Worm (Caenorhabditis elegans): ENCODE measurements around the gene R02F11.3.
"Not testable (repeated sequence)": the region's sequence is repeated elsewhere in the genome, so short reads cannot be mapped to it uniquely, and the experiment has no call there.

Gene R02F11.3

ce11 chrV:4769633-4770032, 36.1 kb downstream of the R02F11.3 start, which contains the start of gene C18G1.9:
Gene C18G1.9 (minus strand): TSS chrV:4769733.
- no peak for TF ChIP-seq pat-9 (tag; optimal IDR thresholded peaks at IDR 0.05)
- no peak for TF ChIP-seq pqm-1 (tag; optimal IDR thresholded peaks at IDR 0.05)
- TF ChIP-seq syd-9 (tag; optimal IDR thresholded peaks at IDR 0.05), result no peak
- TF ChIP-seq ceh-9 (tag; optimal IDR thresholded peaks at IDR 0.05), result no peak
- TF ChIP-seq madf-2 (tag; optimal IDR thresholded peaks at IDR 0.05), result no peak
- TF ChIP-seq ets-4 (tag; optimal IDR thresholded peaks at IDR 0.05), result no peak
- no peak for TF ChIP-seq hlh-13 (GFP tag; optimal IDR thresholded peaks at IDR 0.05)
- no peak for TF ChIP-seq ref-2 (tag; optimal IDR thresholded peaks at IDR 0.05)
- TF ChIP-seq hlh-8 (tag; optimal IDR thresholded peaks at IDR 0.05), result no peak
- TF ChIP-seq rnt-1 (tag; optimal IDR thresholded peaks at IDR 0.05), result no peak
- no peak for TF ChIP-seq unc-86 (tag; optimal IDR thresholded peaks at IDR 0.05)
- TF ChIP-seq ztf-16 (tag; optimal IDR thresholded peaks at IDR 0.05), result no peak
- TF ChIP-seq unc-42 (tag; optimal IDR thresholded peaks at IDR 0.05), result no peak
- TF ChIP-seq sox-2 (GFP tag; IDR thresholded peaks at IDR 0.05), result no peak
- no peak for TF ChIP-seq nhr-232 (tag; optimal IDR thresholded peaks at IDR 0.05)
- TF ChIP-seq fkh-6 (tag; optimal IDR thresholded peaks at IDR 0.05), result no peak
- TF ChIP-seq hlh-15 (tag; optimal IDR thresholded peaks at IDR 0.05), result no peak
- TF ChIP-seq unc-55 (GFP tag; optimal IDR thresholded peaks at IDR 0.05), result no peak

ce11 chrV:4766501-4766900, 39.2 kb downstream of the R02F11.3 start, which contains the start of gene C18G1.8:
Gene C18G1.8 (minus strand): TSS chrV:4766601.
- TF ChIP-seq fkh-10 (GFP tag; optimal IDR thresholded peaks at IDR 0.05) (no peak), ceh-18 (tag; optimal IDR thresholded peaks at IDR 0.05) (no peak), fax-1 (tag; optimal IDR thresholded peaks at IDR 0.05) (no peak), ets-4 (tag; optimal IDR thresholded peaks at IDR 0.05) (no peak), unc-42 (tag; optimal IDR thresholded peaks at IDR 0.05) (no peak), ceh-31 (tag; optimal IDR thresholded peaks at IDR 0.05) (no peak), hlh-15 (tag; optimal IDR thresholded peaks at IDR 0.05) (no peak)

- TF ChIP-seq ceh-24, ceh-34, pros-1 (tag; optimal IDR thresholded peaks at IDR 0.05): not testable (repeated sequence)
Measured at ce11 chrV:4760674-4761073, 45.1 kb downstream of the R02F11.3 start, which contains the start of gene bgnt-1.4. Gene bgnt-1.4 (plus strand): TSS chrV:4760974.

ce11 chrV:4758540-4758939, 47.2 kb downstream of the R02F11.3 start:
- no peak for TF ChIP-seq ama-1 (optimal IDR thresholded peaks at IDR 0.05)
- TF ChIP-seq pha-2 (tag; optimal IDR thresholded peaks at IDR 0.05), result no peak
- TF ChIP-seq ceh-30 (tag; optimal IDR thresholded peaks at IDR 0.05), result no peak
- no peak for TF ChIP-seq ceh-24 (tag; optimal IDR thresholded peaks at IDR 0.05)
- TF ChIP-seq hlh-15 (tag; optimal IDR thresholded peaks at IDR 0.05), result no peak
- TF ChIP-seq ahr-1 (tag; optimal IDR thresholded peaks at IDR 0.05), result no peak
- no peak for TF ChIP-seq ref-2 (tag; optimal IDR thresholded peaks at IDR 0.05)
- no peak for TF ChIP-seq sox-4 (tag; optimal IDR thresholded peaks at IDR 0.05)

ce11 chrV:4758019-4758418, 47.7 kb downstream of the R02F11.3 start:
- no peak for TF ChIP-seq ztf-16 (tag; optimal IDR thresholded peaks at IDR 0.05)
- no peak for TF ChIP-seq hlh-15 (tag; optimal IDR thresholded peaks at IDR 0.05)
- no peak for TF ChIP-seq che-1 (tag; optimal IDR thresholded peaks at IDR 0.05)
- TF ChIP-seq unc-55 (GFP tag; optimal IDR thresholded peaks at IDR 0.05), result no peak
- TF ChIP-seq T23F11.4 (GFP tag; optimal IDR thresholded peaks at IDR 0.05), result no peak
- TF ChIP-seq fkh-6 (tag; optimal IDR thresholded peaks at IDR 0.05), result no peak
- no peak for TF ChIP-seq K09A11.1 (tag; optimal IDR thresholded peaks at IDR 0.05; ENCODE audit: insufficient read depth)
- no peak for TF ChIP-seq tbx-2 (tag; optimal IDR thresholded peaks at IDR 0.05)
- no peak for TF ChIP-seq syd-9 (tag; optimal IDR thresholded peaks at IDR 0.05)
- no peak for TF ChIP-seq ahr-1 (tag; optimal IDR thresholded peaks at IDR 0.05)
- TF ChIP-seq npax-4 (tag; optimal IDR thresholded peaks at IDR 0.05), result no peak
- TF ChIP-seq eyg-1 (tag; optimal IDR thresholded peaks at IDR 0.05), result no peak
- no peak for TF ChIP-seq fax-1 (tag; optimal IDR thresholded peaks at IDR 0.05)
- TF ChIP-seq pros-1 (tag; optimal IDR thresholded peaks at IDR 0.05), result no peak
- no peak for TF ChIP-seq mec-3 (tag; optimal IDR thresholded peaks at IDR 0.05; ENCODE audit: borderline replicate concordance)
- no peak for TF ChIP-seq lin-11 (tag; optimal IDR thresholded peaks at IDR 0.05)
- TF ChIP-seq F13H6.1 (tag; optimal IDR thresholded peaks at IDR 0.05), result no peak
- no peak for TF ChIP-seq pqm-1 (tag; optimal IDR thresholded peaks at IDR 0.05)
- no peak for TF ChIP-seq Y22D7AL.16 (tag; optimal IDR thresholded peaks at IDR 0.05)
